Worm (Caenorhabditis elegans): ENCODE data around the gene fbxa-69.

fbxa-69 gene

ce11 chrV:15766122-15766594, 49.6 kb downstream of the fbxa-69 start, which contains the start of the genes haf-3 and F57A10.2 (continued):
- TF ChIP-seq egl-27 (tag; optimal IDR thresholded peaks at IDR 0.05) (no peak), pqm-1 (tag; optimal IDR thresholded peaks at IDR 0.05) (no peak), Y48G9A.11 (GFP tag; IDR thresholded peaks at IDR 0.05) (peak; percentile 75), Y105C5A.15 (GFP tag; IDR thresholded peaks at IDR 0.05) (no peak), nhr-6 (tag; optimal IDR thresholded peaks at IDR 0.05) (peak; percentile 61), ztf-11 (tag; optimal IDR thresholded peaks at IDR 0.05) (no peak), spr-3 (GFP tag; optimal IDR thresholded peaks at IDR 0.05) (peak; percentile 73), hlh-30 (tag; optimal IDR thresholded peaks at IDR 0.05; ENCODE audit: insufficient read depth) (peak; percentile 78), ceh-20 (GFP tag; IDR thresholded peaks at IDR 0.05) (no peak), ceh-62 (tag; optimal IDR thresholded peaks at IDR 0.05) (no peak), nhr-41 (GFP tag; IDR thresholded peaks at IDR 0.05) (no peak), nhr-48 (tag; optimal IDR thresholded peaks at IDR 0.05) (peak; percentile 75), F26F4.8 (GFP tag; conservative IDR thresholded peaks at IDR 0.05) (no peak), ceh-28 (tag; optimal IDR thresholded peaks at IDR 0.05) (no peak), unc-39 (tag; optimal IDR thresholded peaks at IDR 0.05) (no peak), dmd-9 (GFP tag; IDR thresholded peaks at IDR 0.05) (no peak), dve-1 (tag; optimal IDR thresholded peaks at IDR 0.05; ENCODE audit: insufficient read depth) (peak; percentile 95), spr-1 (tag; optimal IDR thresholded peaks at IDR 0.05) (peak; percentile 78), unc-130 (GFP tag; optimal IDR thresholded peaks at IDR 0.05) (no peak), mxl-3 (GFP tag; optimal IDR thresholded peaks at IDR 0.05) (no peak), attf-4 (tag; optimal IDR thresholded peaks at IDR 0.05) (no peak), hif-1 (tag; optimal IDR thresholded peaks at IDR 0.05) (peak; percentile 44 to 54), php-3 (GFP tag; IDR thresholded peaks at IDR 0.05) (peak; percentile 68; the same call in 1 of the 2 replicates), zip-11 (GFP tag; IDR thresholded peaks at IDR 0.05) (no peak), nhr-102 (tag; optimal IDR thresholded peaks at IDR 0.05) (peak; percentile 92), lsy-2 (tag; optimal IDR thresholded peaks at IDR 0.05) (peak in 1 of 2 experiments; percentile 95), aly-2 (tag; optimal IDR thresholded peaks at IDR 0.05) (no peak), ctbp-1 (GFP tag; IDR thresholded peaks at IDR 0.05) (peak; percentile 80; the same call in 1 of the 2 replicates), lin-1 (GFP tag; IDR thresholded peaks at IDR 0.05) (peak; percentile 55; the same call in 1 of the 2 replicates), zag-1 (tag; optimal IDR thresholded peaks at IDR 0.05) (no peak), nhr-77 (tag; optimal IDR thresholded peaks at IDR 0.05) (peak; percentile 90), lin-38 (GFP tag; IDR thresholded peaks at IDR 0.05) (peak; percentile 90), daf-12 (tag; optimal IDR thresholded peaks at IDR 0.05) (no peak), snpc-1.2 (GFP tag; IDR thresholded peaks at IDR 0.05) (peak; percentile 70), ZK546.5 (tag; optimal IDR thresholded peaks at IDR 0.05) (no peak), hmg-1.1 (GFP tag; IDR thresholded peaks at IDR 0.05) (peak; percentile 79), ceh-32 (tag; optimal IDR thresholded peaks at IDR 0.05; ENCODE audit: poor library complexity) (peak; percentile 38), F10B5.3 (tag; optimal IDR thresholded peaks at IDR 0.05) (peak; percentile 71), mdt-29 (GFP tag; IDR thresholded peaks at IDR 0.05) (no peak), unc-62 (GFP tag; optimal IDR thresholded peaks at IDR 0.05 in 1 of 2) (no peak), unc-62 (tag; optimal IDR thresholded peaks at IDR 0.05) (no peak), saeg-2 (GFP tag; IDR thresholded peaks at IDR 0.05) (no peak), ama-1 (optimal IDR thresholded peaks at IDR 0.05) (no peak), T20F7.1 (GFP tag; optimal IDR thresholded peaks at IDR 0.05) (no peak), nhr-237 (tag; optimal IDR thresholded peaks at IDR 0.05) (no peak), mep-1 (tag; optimal IDR thresholded peaks at IDR 0.05) (peak; percentile 94), ztf-7 (tag; optimal IDR thresholded peaks at IDR 0.05) (peak; percentile 81), pha-4 (GFP tag; IDR thresholded peaks at IDR 0.05) (peak; percentile 73), pha-4 (tag; optimal IDR thresholded peaks at IDR 0.05) (peak; percentile 46), duxl-1 (tag; optimal IDR thresholded peaks at IDR 0.05; ENCODE audit: poor library complexity) (peak; percentile 92), tag-97 (GFP tag; IDR thresholded peaks at IDR 0.05) (no peak), Y75B8A.6 (GFP tag; IDR thresholded peaks at IDR 0.05) (no peak)
